In genomic region chrX:915510-915909, ce11 we compare ENCODE assay signal across 7 worm cellular contexts.
TF ChIP-seq lines count a peak whose summit lies in the region.

TSS of gene sel-12 (plus strand) at chrX:915867.

TF ChIP-seq in whole organism, L1 larva, 84 proteins besides CTCF, POLR2A, EP300 and RAD21 (continues in another document):
- no peak for TF ChIP-seq snpc-4 (tag; optimal IDR thresholded peaks at IDR 0.05; lab: Kevin White, UChicago)
- no peak for TF ChIP-seq nhr-11 (tag; optimal IDR thresholded peaks at IDR 0.05; lab: Kevin White, UChicago)
- no peak for TF ChIP-seq elt-3 (tag; optimal IDR thresholded peaks at IDR 0.05; lab: Kevin White, UChicago)
- TF ChIP-seq ceh-88 (GFP tag; IDR thresholded peaks at IDR 0.05; lab: Robert Waterston, UW): no peak
- no peak for TF ChIP-seq efl-1 (optimal IDR thresholded peaks at IDR 0.05; lab: Kevin White, UChicago)
- TF ChIP-seq efl-1 (GFP tag; optimal IDR thresholded peaks at IDR 0.05 in 1 of 2; lab: Kevin White, UChicago): no peak
- TF ChIP-seq lin-35 (GFP tag; optimal IDR thresholded peaks at IDR 0.05; lab: Kevin White, UChicago): peak in 1 of 2 experiments; percentile 7
- TF ChIP-seq rnt-1 (tag; optimal IDR thresholded peaks at IDR 0.05; lab: Kevin White, UChicago): peak; percentile 31
- TF ChIP-seq lin-15B (tag; optimal IDR thresholded peaks at IDR 0.05; lab: Kevin White, UChicago): no peak
- no peak for TF ChIP-seq fkh-8 (tag; optimal IDR thresholded peaks at IDR 0.05; lab: Kevin White, UChicago)
- TF ChIP-seq jun-1 (tag; optimal IDR thresholded peaks at IDR 0.05; lab: Kevin White, UChicago): no peak
- peak; percentile 29 for TF ChIP-seq snu-23 (GFP tag; optimal IDR thresholded peaks at IDR 0.05; lab: Kevin White, UChicago)
- TF ChIP-seq ztf-4 (tag; optimal IDR thresholded peaks at IDR 0.05; lab: Kevin White, UChicago): no peak
- TF ChIP-seq mep-1 (tag; optimal IDR thresholded peaks at IDR 0.05; lab: Kevin White, UChicago): peak; percentile 18

TF ChIP-seq in whole organism, L2 larva, 48 proteins besides CTCF, POLR2A, EP300 and RAD21:
- TF ChIP-seq nhr-23 (tag; optimal IDR thresholded peaks at IDR 0.05; lab: Kevin White, UChicago): no peak
- TF ChIP-seq nhr-129 (tag; optimal IDR thresholded peaks at IDR 0.05; lab: Kevin White, UChicago): peak; percentile 49
- peak; percentile 48 for TF ChIP-seq C34F6.9 (tag; optimal IDR thresholded peaks at IDR 0.05; lab: Kevin White, UChicago)
- TF ChIP-seq lsy-2 (tag; optimal IDR thresholded peaks at IDR 0.05; lab: Kevin White, UChicago): peak in 1 of 2 experiments; percentile 34
- TF ChIP-seq fos-1 (tag; optimal IDR thresholded peaks at IDR 0.05; lab: Kevin White, UChicago): peak; percentile 22
- TF ChIP-seq unc-55 (GFP tag; optimal IDR thresholded peaks at IDR 0.05; lab: Kevin White, UChicago): peak; percentile 71

TF ChIP-seq in whole organism, L3 larva, 47 proteins besides CTCF, POLR2A, EP300 and RAD21:
- TF ChIP-seq ztf-4 (tag; optimal IDR thresholded peaks at IDR 0.05; lab: Kevin White, UChicago) (no peak), sea-2 (GFP tag; optimal IDR thresholded peaks at IDR 0.05; lab: Kevin White, UChicago) (no peak), ama-1 (optimal IDR thresholded peaks at IDR 0.05; lab: Kevin White, UChicago) (no peak), zag-1 (tag; optimal IDR thresholded peaks at IDR 0.05; lab: Kevin White, UChicago) (no peak), hmg-11 (tag; optimal IDR thresholded peaks at IDR 0.05; lab: Kevin White, UChicago) (peak; percentile 17), ceh-9 (tag; optimal IDR thresholded peaks at IDR 0.05; lab: Kevin White, UChicago) (no peak), tbx-2 (tag; optimal IDR thresholded peaks at IDR 0.05; lab: Kevin White, UChicago) (no peak), nhr-23 (tag; optimal IDR thresholded peaks at IDR 0.05; lab: Kevin White, UChicago) (no peak), skn-1 (tag; optimal IDR thresholded peaks at IDR 0.05; lab: Kevin White, UChicago) (peak; percentile 48), nfya-1 (tag; optimal IDR thresholded peaks at IDR 0.05; lab: Kevin White, UChicago; ENCODE audit: insufficient read depth) (peak; percentile 34), pqm-1 (tag; optimal IDR thresholded peaks at IDR 0.05; lab: Kevin White, UChicago) (no peak)

TF ChIP-seq in whole organism, L4 larva, 104 proteins besides CTCF, POLR2A, EP300 and RAD21 (continues in another document):
- TF ChIP-seq mes-2 (tag; optimal IDR thresholded peaks at IDR 0.05; lab: Kevin White, UChicago; ENCODE audit: poor library complexity, severe bottlenecking) (no peak), nhr-76 (tag; optimal IDR thresholded peaks at IDR 0.05; lab: Kevin White, UChicago) (no peak), nhr-11 (tag; optimal IDR thresholded peaks at IDR 0.05; lab: Kevin White, UChicago) (no peak), lin-1 (GFP tag; IDR thresholded peaks at IDR 0.05; lab: Robert Waterston, UW) (no peak), dpl-1 (GFP tag; optimal IDR thresholded peaks at IDR 0.05; lab: Kevin White, UChicago) (no peak), aha-1 (tag; lab: Kevin White, UChicago) (peak; percentile 99), tra-1 (GFP tag; IDR thresholded peaks at IDR 0.05; lab: Robert Waterston, UW) (no peak), set-16 (GFP tag; IDR thresholded peaks at IDR 0.05; lab: Robert Waterston, UW) (no peak), spr-1 (tag; optimal IDR thresholded peaks at IDR 0.05; lab: Kevin White, UChicago) (no peak), rbr-2 (tag; optimal IDR thresholded peaks at IDR 0.05; lab: Kevin White, UChicago) (peak; percentile 4), unc-62 (GFP tag; optimal IDR thresholded peaks at IDR 0.05 in 1 of 2; lab: Kevin White, UChicago) (peak in 1 of 2 experiments; percentile 91), unc-62 (tag; optimal IDR thresholded peaks at IDR 0.05; lab: Kevin White, UChicago) (no peak), lir-3 (tag; optimal IDR thresholded peaks at IDR 0.05; lab: Kevin White, UChicago) (no peak), nhr-237 (tag; optimal IDR thresholded peaks at IDR 0.05; lab: Kevin White, UChicago) (no peak), madf-9 (GFP tag; conservative IDR thresholded peaks at IDR 0.05; lab: Robert Waterston, UW) (no peak), dmd-8 (GFP tag; IDR thresholded peaks at IDR 0.05; lab: Robert Waterston, UW) (no peak), hif-1 (tag; optimal IDR thresholded peaks at IDR 0.05; lab: Kevin White, UChicago) (peak in 1 of 2 experiments; percentile 87)

TF ChIP-seq in whole organism, early embryonic, 17 proteins besides CTCF, POLR2A, EP300 and RAD21:
- TF ChIP-seq sea-1 (GFP tag; conservative IDR thresholded peaks at IDR 0.05; lab: Robert Waterston, UW) (no peak), hnd-1 (tag; optimal IDR thresholded peaks at IDR 0.05; lab: Kevin White, UChicago) (no peak), tra-4 (tag; optimal IDR thresholded peaks at IDR 0.05; lab: Kevin White, UChicago) (no peak), tbx-11 (GFP tag; IDR thresholded peaks at IDR 0.05; lab: Robert Waterston, UW) (no peak), ets-7 (tag; optimal IDR thresholded peaks at IDR 0.05; lab: Kevin White, UChicago) (no peak), flt-1 (GFP tag; IDR thresholded peaks at IDR 0.05; lab: Robert Waterston, UW) (no peak), tbx-37 (GFP tag; conservative IDR thresholded peaks at IDR 0.05; lab: Robert Waterston, UW) (0 out of 2 replicates have a peak, but pooled peaks have one; percentile 23), scrt-1 (GFP tag; IDR thresholded peaks at IDR 0.05; lab: Robert Waterston, UW) (no peak), pes-1 (GFP tag; IDR thresholded peaks at IDR 0.05; lab: Robert Waterston, UW) (no peak), ceh-13 (GFP tag; optimal IDR thresholded peaks at IDR 0.05; lab: Kevin White, UChicago) (no peak), hmg-4 (GFP tag; optimal IDR thresholded peaks at IDR 0.05; lab: Kevin White, UChicago) (peak; percentile 4), ama-1 (optimal IDR thresholded peaks at IDR 0.05; lab: Kevin White, UChicago) (no peak), F13C5.2 (tag; optimal IDR thresholded peaks at IDR 0.05; lab: Kevin White, UChicago) (no peak)

TF ChIP-seq in whole organism, late embryonic, 69 proteins besides CTCF, POLR2A, EP300 and RAD21:
- TF ChIP-seq ceh-48 (tag; optimal IDR thresholded peaks at IDR 0.05; lab: Kevin White, UChicago) (peak; percentile 34), hlh-8 (tag; optimal IDR thresholded peaks at IDR 0.05; lab: Kevin White, UChicago) (peak; percentile 31), odd-2 (tag; optimal IDR thresholded peaks at IDR 0.05; lab: Kevin White, UChicago) (no peak), ceh-34 (tag; optimal IDR thresholded peaks at IDR 0.05; lab: Kevin White, UChicago) (peak; percentile 64), hlh-6 (tag; optimal IDR thresholded peaks at IDR 0.05; lab: Kevin White, UChicago) (peak; percentile 13), Y22D7AL.16 (tag; optimal IDR thresholded peaks at IDR 0.05; lab: Kevin White, UChicago) (no peak), ttx-3 (tag; optimal IDR thresholded peaks at IDR 0.05; lab: Kevin White, UChicago) (no peak), nhr-232 (tag; optimal IDR thresholded peaks at IDR 0.05; lab: Kevin White, UChicago) (no peak), ref-2 (tag; optimal IDR thresholded peaks at IDR 0.05; lab: Kevin White, UChicago) (peak; percentile 16), tbx-2 (tag; optimal IDR thresholded peaks at IDR 0.05; lab: Kevin White, UChicago) (peak; percentile 27), unc-3 (GFP tag; conservative IDR thresholded peaks at IDR 0.05; lab: Robert Waterston, UW) (no peak), unc-3 (tag; optimal IDR thresholded peaks at IDR 0.05; lab: Kevin White, UChicago) (no peak), sdc-2 (tag; optimal IDR thresholded peaks at IDR 0.05; lab: Kevin White, UChicago) (peak; percentile 24), C08G9.2 (tag; optimal IDR thresholded peaks at IDR 0.05; lab: Kevin White, UChicago) (peak; percentile 38), unc-42 (tag; optimal IDR thresholded peaks at IDR 0.05; lab: Kevin White, UChicago) (peak; percentile 27), ceh-31 (tag; optimal IDR thresholded peaks at IDR 0.05; lab: Kevin White, UChicago) (peak; percentile 66), ceh-2 (tag; optimal IDR thresholded peaks at IDR 0.05; lab: Kevin White, UChicago) (peak; percentile 63)

TF ChIP-seq in whole organism, mixed stage, embryonic, 35 proteins besides CTCF, POLR2A, EP300 and RAD21 (continues in another document):
- no peak for TF ChIP-seq elt-1 (tag; optimal IDR thresholded peaks at IDR 0.05; lab: Kevin White, UChicago; ENCODE audit: borderline replicate concordance, insufficient read depth)
- no peak for TF ChIP-seq unc-39 (tag; optimal IDR thresholded peaks at IDR 0.05; lab: Kevin White, UChicago)
- TF ChIP-seq ceh-83 (GFP tag; optimal IDR thresholded peaks at IDR 0.05; lab: Kevin White, UChicago): no peak
- TF ChIP-seq nhr-237 (tag; optimal IDR thresholded peaks at IDR 0.05; lab: Kevin White, UChicago): no peak
- peak; percentile 62 for TF ChIP-seq ces-1 (GFP tag; optimal IDR thresholded peaks at IDR 0.05; lab: Kevin White, UChicago)
- no peak for TF ChIP-seq lin-13 (tag; optimal IDR thresholded peaks at IDR 0.05; lab: Kevin White, UChicago)
- no peak for TF ChIP-seq ham-2 (GFP tag; optimal IDR thresholded peaks at IDR 0.05; lab: Kevin White, UChicago)
- TF ChIP-seq elt-3 (tag; optimal IDR thresholded peaks at IDR 0.05; lab: Kevin White, UChicago): no peak
- no peak for TF ChIP-seq mab-5 (tag; optimal IDR thresholded peaks at IDR 0.05; lab: Kevin White, UChicago)
- TF ChIP-seq nhr-2 (tag; optimal IDR thresholded peaks at IDR 0.05; lab: Kevin White, UChicago): no peak
- TF ChIP-seq ztf-11 (tag; optimal IDR thresholded peaks at IDR 0.05; lab: Kevin White, UChicago): no peak
- TF ChIP-seq ceh-43 (GFP tag; optimal IDR thresholded peaks at IDR 0.05; lab: Kevin White, UChicago): no peak
- TF ChIP-seq tbx-8 (GFP tag; optimal IDR thresholded peaks at IDR 0.05; lab: Kevin White, UChicago): no peak
- TF ChIP-seq sptf-1 (tag; optimal IDR thresholded peaks at IDR 0.05; lab: Kevin White, UChicago): no peak
- TF ChIP-seq pha-4 (tag; optimal IDR thresholded peaks at IDR 0.05; lab: Kevin White, UChicago): no peak
- TF ChIP-seq unc-62 (GFP tag; optimal IDR thresholded peaks at IDR 0.05; lab: Kevin White, UChicago): no peak
- TF ChIP-seq mls-2 (tag; optimal IDR thresholded peaks at IDR 0.05; lab: Kevin White, UChicago): no peak
- no peak for TF ChIP-seq snpc-4 (tag; optimal IDR thresholded peaks at IDR 0.05; lab: Kevin White, UChicago)
- TF ChIP-seq mep-1 (tag; optimal IDR thresholded peaks at IDR 0.05; lab: Kevin White, UChicago): no peak
- TF ChIP-seq unc-120 (tag; optimal IDR thresholded peaks at IDR 0.05; lab: Kevin White, UChicago; ENCODE audit: poor library complexity, severe bottlenecking): peak; percentile 41
- TF ChIP-seq drap-1 (GFP tag; optimal IDR thresholded peaks at IDR 0.05; lab: Kevin White, UChicago): no peak
- no peak for TF ChIP-seq blmp-1 (tag; optimal IDR thresholded peaks at IDR 0.05; lab: Kevin White, UChicago)
- TF ChIP-seq flh-1 (GFP tag; optimal IDR thresholded peaks at IDR 0.05; lab: Kevin White, UChicago): no peak
- TF ChIP-seq ceh-39 (tag; optimal IDR thresholded peaks at IDR 0.05; lab: Kevin White, UChicago): peak; percentile 72
- TF ChIP-seq lin-32 (GFP tag; optimal IDR thresholded peaks at IDR 0.05; lab: Kevin White, UChicago): peak; percentile 9
- TF ChIP-seq sem-2 (GFP tag; optimal IDR thresholded peaks at IDR 0.05; lab: Kevin White, UChicago): no peak
- no peak for TF ChIP-seq hlh-1 (tag; optimal IDR thresholded peaks at IDR 0.05; lab: Kevin White, UChicago)

Comparison
In these comparisons a context has a peak if more than half of its experiments do, and no peak if none do; other contexts are left out.
1. Of the 29 proteins assayed by ChIP-seq in both whole organism, L4 larva and whole organism, L1 larva: peak only in whole organism, L4 larva: aha-1; only in whole organism, L1 larva: mep-1 and skn-1; in both: none; in neither: 23; mixed calls (peak in some experiments, not most) for 3.